Fruit fly (Drosophila melanogaster) whole organism, embryonic: Measurements from ENCODE around the gene CG11560.

Experiments used
- Blimp-1 ChIP-seq: fragments of 200-800 bp; sonication (Bioruptor generic); optimal IDR thresholded peaks from 3 replicates; lab custom pipeline; 2018; ENCODE audit warnings: missing biosample characterization, missing genetic modification characterization, mild to moderate bottlenecking, moderate library complexity, missing genetic modification reagents
- CG10209 ChIP-seq: fragments of 200-800 bp; sonication (Bioruptor generic); optimal IDR thresholded peaks from 3 replicates; lab custom pipeline; 2017; ENCODE audit warnings: missing biosample characterization, mild to moderate bottlenecking, missing genetic modification characterization, missing genetic modification reagents
- CG10543 ChIP-seq: fragments of 200-800 bp; sonication (Bioruptor generic); optimal IDR thresholded peaks from 3 replicates; lab custom pipeline; 2017; ENCODE audit warnings: missing biosample characterization, mild to moderate bottlenecking, missing genetic modification characterization, moderate library complexity
- CG10959 ChIP-seq: fragments of 200-800 bp; sonication (Bioruptor generic); IDR thresholded peaks from 2 replicates; pipeline ENCODE4 v1.3.6; 2022; ENCODE audit warnings: missing biosample characterization, missing genetic modification characterization
- CG10979 ChIP-seq: fragments of 200-800 bp; sonication (Bioruptor generic); optimal IDR thresholded peaks from 2 replicates; lab custom pipeline; 2018; ENCODE audit warnings: missing biosample characterization, mild to moderate bottlenecking, missing genetic modification characterization, moderate library complexity
- CG11723 ChIP-seq: fragments of 200-800 bp; sonication (Bioruptor generic); optimal IDR thresholded peaks from 2 replicates; lab custom pipeline; 2017; ENCODE audit warnings: missing biosample characterization, mild to moderate bottlenecking, missing genetic modification characterization
- CG12299 ChIP-seq: fragments of 200-800 bp; sonication (Bioruptor generic); optimal IDR thresholded peaks from 2 replicates; lab custom pipeline; 2018; ENCODE audit warnings: missing biosample characterization, mild to moderate bottlenecking, missing genetic modification characterization
- CG12942 ChIP-seq: fragments of 200-800 bp; sonication (Bioruptor generic); optimal IDR thresholded peaks from 3 replicates; lab custom pipeline; 2016; ENCODE audit warnings: missing biosample characterization, missing genetic modification characterization
- CG13296 ChIP-seq: fragments of 200-800 bp; sonication (Bioruptor generic); optimal IDR thresholded peaks from 3 replicates; lab custom pipeline; 2018; ENCODE audit warnings: missing biosample characterization, mild to moderate bottlenecking, missing genetic modification characterization
- CG14667 ChIP-seq: fragments of 200-800 bp; sonication (Bioruptor generic); IDR thresholded peaks from 2 replicates; pipeline ENCODE4 v1.3.6; 2022; ENCODE audit warnings: missing biosample characterization, missing genetic modification characterization
- CG14710 ChIP-seq: fragments of 200-800 bp; sonication (Bioruptor generic); optimal IDR thresholded peaks from 3 replicates; lab custom pipeline; 2019; ENCODE audit warnings: missing biosample characterization, mild to moderate bottlenecking, missing genetic modification characterization, moderate library complexity
- CG15269 ChIP-seq: fragments of 200-800 bp; sonication (Bioruptor generic); optimal IDR thresholded peaks from 2 replicates; lab custom pipeline; 2018; ENCODE audit warnings: missing biosample characterization, mild to moderate bottlenecking, missing genetic modification characterization, moderate library complexity
- CG17612 ChIP-seq: fragments of 200-800 bp; sonication (Bioruptor generic); IDR thresholded peaks from 2 replicates; pipeline ENCODE4 v1.3.6; 2022; ENCODE audit warnings: missing biosample characterization, missing genetic modification characterization
- CG18619 ChIP-seq: fragments of 200-800 bp; sonication (Bioruptor generic); optimal IDR thresholded peaks from 3 replicates; lab custom pipeline; 2017; ENCODE audit warnings: missing biosample characterization, mild to moderate bottlenecking, missing genetic modification characterization
- CG31365 ChIP-seq: fragments of 200-800 bp; sonication (Bioruptor generic); optimal IDR thresholded peaks from 2 replicates; lab custom pipeline; 2018; ENCODE audit warnings: missing biosample characterization, mild to moderate bottlenecking, missing genetic modification characterization
- CG32532 ChIP-seq: fragments of 200-800 bp; sonication (Bioruptor generic); IDR thresholded peaks from 2 replicates; pipeline ENCODE4 v1.3.6; 2022; ENCODE audit warnings: missing biosample characterization, missing genetic modification characterization
- CG32767 ChIP-seq: fragments of 200-800 bp; sonication (Bioruptor generic); IDR thresholded peaks from 2 replicates; pipeline ENCODE4 v1.3.6; 2022; ENCODE audit warnings: missing biosample characterization, missing genetic modification characterization
- CG33213 ChIP-seq: fragments of 200-800 bp; sonication (Bioruptor generic); optimal IDR thresholded peaks from 3 replicates; lab custom pipeline; 2016; ENCODE audit warnings: missing biosample characterization, missing genetic modification characterization
- CG4424 ChIP-seq: fragments of 200-800 bp; sonication (Bioruptor generic); optimal IDR thresholded peaks from 3 replicates; lab custom pipeline; 2016; ENCODE audit warnings: missing biosample characterization, missing genetic modification characterization
- CG4820 ChIP-seq: fragments of 200-800 bp; sonication (Bioruptor generic); optimal IDR thresholded peaks from 3 replicates; lab custom pipeline; 2016; ENCODE audit warnings: missing biosample characterization, missing genetic modification characterization
- CG6254 ChIP-seq: fragments of 200-800 bp; sonication (Bioruptor generic); optimal IDR thresholded peaks from 3 replicates; lab custom pipeline; 2017; ENCODE audit warnings: mild to moderate bottlenecking, missing biosample characterization, missing genetic modification reagents, missing genetic modification characterization
- CG6813 ChIP-seq: fragments of 200-800 bp; sonication (Bioruptor generic); optimal IDR thresholded peaks from 2 replicates; lab custom pipeline; 2017; ENCODE audit warnings: missing biosample characterization, missing genetic modification characterization, mild to moderate bottlenecking, moderate library complexity, missing genetic modification reagents
- CG9437 ChIP-seq: fragments of 200-800 bp; sonication (Bioruptor generic); optimal IDR thresholded peaks from 2 replicates; lab custom pipeline; 2018; ENCODE audit warnings: missing biosample characterization, mild to moderate bottlenecking, missing genetic modification characterization
- CHES-1-like ChIP-seq: fragments of 200-800 bp; sonication (Bioruptor generic); optimal IDR thresholded peaks from 2 replicates; lab custom pipeline; 2016; ENCODE audit warnings: missing biosample characterization, missing genetic modification characterization
- D19A ChIP-seq: fragments of 200-800 bp; optimal IDR thresholded peaks from 3 replicates; lab custom pipeline; 2019; ENCODE audit warnings: missing biosample characterization, mild to moderate bottlenecking, missing genetic modification characterization, moderate library complexity
- Doc2 ChIP-seq: fragments of 200-800 bp; sonication (Bioruptor generic); IDR thresholded peaks from 2 replicates; pipeline ENCODE4 v1.3.6; 2022; ENCODE audit warnings: missing biosample characterization, missing genetic modification characterization
- Dref ChIP-seq: fragments of 200-800 bp; sonication (Bioruptor generic); IDR thresholded peaks from 2 replicates; pipeline ENCODE4 v1.3.6; 2022; ENCODE audit warnings: missing biosample characterization, missing genetic modification characterization
- Hey ChIP-seq: fragments of 200-800 bp; sonication (Bioruptor generic); optimal IDR thresholded peaks from 3 replicates; lab custom pipeline; 2018; ENCODE audit warnings: missing biosample characterization, mild to moderate bottlenecking, missing genetic modification characterization
- MBD-R2 ChIP-seq: fragments of 200-800 bp; sonication (Bioruptor generic); IDR thresholded peaks from 2 replicates; pipeline ENCODE4 v1.3.6; 2022; ENCODE audit warnings: missing biosample characterization, missing genetic modification characterization
- Med ChIP-seq: fragments of 200-800 bp; sonication (Bioruptor generic); peaks from one replicate; lab custom pipeline; 2016; ENCODE audit warnings: missing biosample characterization, missing genetic modification characterization, mild to moderate bottlenecking, inconsistent platforms, moderate library complexity
- Nf-YB ChIP-seq: fragments of 200-800 bp; sonication (Bioruptor generic); optimal IDR thresholded peaks from 3 replicates; lab custom pipeline; 2019; ENCODE audit warnings: missing biosample characterization, mild to moderate bottlenecking, missing genetic modification characterization, moderate library complexity
- PHDP ChIP-seq: fragments of 200-800 bp; sonication (Bioruptor generic); optimal IDR thresholded peaks from 3 replicates; lab custom pipeline; 2018; ENCODE audit warnings: missing biosample characterization, mild to moderate bottlenecking, missing genetic modification characterization, moderate library complexity
- Sox102F ChIP-seq: fragments of 200-800 bp; sonication (Bioruptor generic); optimal IDR thresholded peaks from 2 replicates; lab custom pipeline; 2018; ENCODE audit warnings: missing biosample characterization, mild to moderate bottlenecking, missing genetic modification characterization, moderate library complexity
- Trl ChIP-seq, 3 experiments: fragments of >200 bp in 2 of 3; fragments of 200-800 bp in 1 of 3; sonication (Bioruptor generic) in 1 of 3; optimal IDR thresholded peaks; 2 replicates in 1 of 3; 3 replicates in 2 of 3; lab custom pipeline; 2016 to 2017; ENCODE audit warnings: missing biosample characterization in 1 of 3, missing genetic modification characterization in 1 of 3
- bab2 ChIP-seq: fragments of 200-800 bp; sonication (Bioruptor generic); optimal IDR thresholded peaks from 2 replicates; lab custom pipeline; 2016; ENCODE audit warnings: missing biosample characterization, missing genetic modification characterization
- ci ChIP-seq: fragments of 200-800 bp; sonication (Bioruptor generic); IDR thresholded peaks from 3 replicates; pipeline ENCODE4 v1.3.6; 2022; ENCODE audit warnings: missing biosample characterization, missing genetic modification characterization
- en ChIP-seq: fragments of 200-800 bp; sonication (Bioruptor generic); optimal IDR thresholded peaks from 2 replicates; lab custom pipeline; 2016; ENCODE audit warnings: missing biosample characterization, missing genetic modification characterization
- ewg ChIP-seq: fragments of 200-800 bp; sonication (Bioruptor generic); optimal IDR thresholded peaks from 3 replicates; lab custom pipeline; 2017; ENCODE audit warnings: mild to moderate bottlenecking, missing biosample characterization, missing genetic modification reagents, missing genetic modification characterization
- fd64A ChIP-seq: fragments of 200-800 bp; sonication (Bioruptor generic); optimal IDR thresholded peaks from 3 replicates; lab custom pipeline; 2018; ENCODE audit warnings: missing biosample characterization, mild to moderate bottlenecking, missing genetic modification characterization
- gem ChIP-seq: fragments of 200-800 bp; sonication (Bioruptor generic); optimal IDR thresholded peaks from 2 replicates; lab custom pipeline; 2019; ENCODE audit warnings: missing biosample characterization, mild to moderate bottlenecking, missing genetic modification characterization, moderate library complexity
- gsb-n ChIP-seq: fragments of 200-800 bp; sonication (Bioruptor generic); optimal IDR thresholded peaks from 3 replicates; lab custom pipeline; 2018; ENCODE audit warnings: missing biosample characterization, mild to moderate bottlenecking, missing genetic modification characterization
- hb ChIP-seq: fragments of 200-800 bp; sonication (Bioruptor generic); IDR thresholded peaks from 3 replicates; pipeline ENCODE4 v1.3.6; 2022; ENCODE audit warnings: missing biosample characterization, missing genetic modification characterization; ENCODE audit not compliant: partially characterized antibody
- hkb ChIP-seq, 2 experiments: fragments of 200-800 bp in 1 of 2; fragments of >200 bp in 1 of 2; sonication (Bioruptor generic) in 1 of 2; IDR thresholded peaks in 1 of 2; optimal IDR thresholded peaks in 1 of 2; 2 replicates each; pipeline versions ENCODE4 v1.3.6 to Lab custom; 2017 to 2022; ENCODE audit warnings: missing biosample characterization in 1 of 2, missing genetic modification characterization in 1 of 2
- knrl ChIP-seq: fragments of 200-800 bp; sonication (Bioruptor generic); IDR thresholded peaks from 3 replicates; pipeline ENCODE4 v1.3.6; 2022; ENCODE audit warnings: missing biosample characterization, missing genetic modification characterization; ENCODE audit not compliant: partially characterized antibody
- lov ChIP-seq, 2 experiments: fragments of 200-800 bp in 1 of 2; fragments of >200 bp in 1 of 2; sonication (Bioruptor generic) in 1 of 2; IDR thresholded peaks in 1 of 2; optimal IDR thresholded peaks in 1 of 2; 2 replicates in 1 of 2; 3 replicates in 1 of 2; pipeline versions ENCODE4 v1.3.6 to Lab custom; 2017 to 2022; ENCODE audit warnings: missing biosample characterization in 1 of 2, missing genetic modification characterization in 1 of 2
- pb ChIP-seq: fragments of 200-800 bp; sonication (Bioruptor generic); optimal IDR thresholded peaks from 3 replicates; lab custom pipeline; 2016; ENCODE audit warnings: missing biosample characterization, missing genetic modification characterization
- salm ChIP-seq: fragments of 200-800 bp; sonication (Bioruptor generic); optimal IDR thresholded peaks from 2 replicates; lab custom pipeline; 2018; ENCODE audit warnings: missing biosample characterization, mild to moderate bottlenecking, missing genetic modification characterization
- ssp ChIP-seq: fragments of 200-800 bp; sonication (Bioruptor generic); IDR thresholded peaks from 2 replicates; pipeline ENCODE4 v1.3.6; 2022; ENCODE audit warnings: missing biosample characterization, missing genetic modification characterization
- wek ChIP-seq: fragments of 200-800 bp; sonication (Bioruptor generic); optimal IDR thresholded peaks from 3 replicates; lab custom pipeline; 2018; ENCODE audit warnings: missing biosample characterization, mild to moderate bottlenecking, missing genetic modification characterization, moderate library complexity

The CG11560 gene

DNA sequence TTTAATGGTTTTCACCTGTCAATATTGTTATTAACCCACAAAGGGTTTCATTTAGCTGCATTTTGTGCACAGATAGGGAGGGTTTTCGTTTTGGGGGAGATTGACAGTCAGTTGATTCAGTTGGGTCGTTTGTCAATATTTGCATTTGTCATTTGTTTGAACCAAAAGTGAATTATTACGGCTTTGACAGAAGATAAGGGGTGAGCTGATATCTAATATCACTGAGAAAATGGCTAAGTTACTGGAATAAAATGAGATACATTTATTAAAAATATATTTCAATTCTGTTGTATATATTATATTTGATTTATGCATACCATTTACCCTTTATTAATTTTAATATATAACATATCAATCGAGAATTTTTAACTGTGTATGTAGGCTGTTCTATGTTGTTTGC, 36.0 kb upstream of the CG11560 start (continued):
- peak; percentile 17 for TF ChIP-seq Hey (tag; lab: Kevin White, UChicago)
- TF ChIP-seq CG10959 (GFP tag; lab: Robert Waterston, UW), result no peak
- TF ChIP-seq gsb-n (tag; lab: Kevin White, UChicago), result peak; percentile 66
- TF ChIP-seq CG11723, result peak; percentile 63
- TF ChIP-seq Doc2 (GFP tag; lab: Robert Waterston, UW), result no peak
- TF ChIP-seq CG18619, result peak; percentile 44
- no peak for TF ChIP-seq knrl (GFP tag; lab: Robert Waterston, UW)
- TF ChIP-seq hb (GFP tag; lab: Robert Waterston, UW), result no peak
- TF ChIP-seq CG6254 (GFP tag; lab: Kevin White, UChicago), result peak; percentile 76
- TF ChIP-seq bab2, result peak; percentile 22
- TF ChIP-seq CG12942, result no peak
- TF ChIP-seq pb (GFP tag; lab: Kevin White, UChicago), result no peak
- TF ChIP-seq CG31365 (tag; lab: Kevin White, UChicago), result peak; percentile 49
- peak; percentile 70 for TF ChIP-seq gem (tag; lab: Kevin White, UChicago)
- TF ChIP-seq CG14667 (GFP tag; lab: Robert Waterston, UW), result no peak
- TF ChIP-seq ssp (GFP tag; lab: Robert Waterston, UW), result no peak
- TF ChIP-seq en (GFP tag; lab: Kevin White, UChicago), result peak; percentile 43
- peak; percentile 72 for TF ChIP-seq CG14710 (tag; lab: Kevin White, UChicago)
- peak; percentile 26; the same call in 1 of the 2 replicates for TF ChIP-seq CG32767 (GFP tag; lab: Robert Waterston, UW)
- no peak for TF ChIP-seq hkb (optimal IDR thresholded peaks at IDR 0.05; lab: Kevin White, UChicago)
- peak; percentile 64 for TF ChIP-seq hkb (GFP tag; IDR thresholded peaks at IDR 0.05; lab: Robert Waterston, UW)
- peak; percentile 68 for TF ChIP-seq CG10979 (tag; lab: Kevin White, UChicago)
- TF ChIP-seq PHDP (tag; lab: Kevin White, UChicago), result peak; percentile 63
- TF ChIP-seq CG4424 (GFP tag; lab: Kevin White, UChicago), result peak; percentile 52
- TF ChIP-seq ci, result peak; percentile 76
- TF ChIP-seq CG10543 (GFP tag; lab: Kevin White, UChicago), result peak; percentile 32
- TF ChIP-seq CG10209, result peak; percentile 69
- no peak for TF ChIP-seq Trl (optimal IDR thresholded peaks at IDR 0.05; lab: Kevin White, UChicago)
- TF ChIP-seq Trl (GFP tag; optimal IDR thresholded peaks at IDR 0.05; lab: Kevin White, UChicago), result peak; percentile 23
- peak; percentile 58 for TF ChIP-seq D19A (tag; lab: Kevin White, UChicago)
- TF ChIP-seq lov (optimal IDR thresholded peaks at IDR 0.05; lab: Kevin White, UChicago), result no peak
- 0 out of 3 replicates have a peak, but pooled peaks have one; percentile 41 for TF ChIP-seq lov (GFP tag; IDR thresholded peaks at IDR 0.05; lab: Robert Waterston, UW)
- TF ChIP-seq ewg (GFP tag; lab: Kevin White, UChicago), result peak; percentile 9
- TF ChIP-seq CG4820 (GFP tag; lab: Kevin White, UChicago), result peak; percentile 40
- peak; percentile 7 for TF ChIP-seq CG9437 (GFP tag; lab: Kevin White, UChicago)
- TF ChIP-seq salm (tag; lab: Kevin White, UChicago), result peak; percentile 59
- peak; percentile 84 for TF ChIP-seq CG6813 (GFP tag; lab: Kevin White, UChicago)
- TF ChIP-seq Nf-YB (GFP tag; lab: Kevin White, UChicago), result peak; percentile 44
- peak; percentile 65 for TF ChIP-seq Blimp-1 (GFP tag; lab: Kevin White, UChicago)
- no peak for TF ChIP-seq CG17612 (GFP tag; lab: Robert Waterston, UW)
- no peak for TF ChIP-seq CG32532
- no peak for TF ChIP-seq CHES-1-like
- peak; percentile 36 for TF ChIP-seq Sox102F (GFP tag; lab: Kevin White, UChicago)
- TF ChIP-seq CG12299 (tag; lab: Kevin White, UChicago), result peak; percentile 51
- TF ChIP-seq Med, result peak; percentile 36
- TF ChIP-seq CG13296 (GFP tag; lab: Kevin White, UChicago), result peak; percentile 65
- TF ChIP-seq MBD-R2 (GFP tag; lab: Robert Waterston, UW), result no peak
- peak; percentile 15 for TF ChIP-seq CG15269 (tag; lab: Kevin White, UChicago)
- TF ChIP-seq Dref (GFP tag; lab: Robert Waterston, UW), result no peak
- peak; percentile 79 for TF ChIP-seq fd64A (GFP tag; lab: Kevin White, UChicago)
- peak; percentile 31 for TF ChIP-seq CG33213 (GFP tag; lab: Kevin White, UChicago)
- TF ChIP-seq wek (GFP tag; lab: Kevin White, UChicago), result peak; percentile 87
